Worm (Caenorhabditis elegans) whole organism, L4 larva: ENCODE results near the gene bus-12.

ENCODE experiments used
- ama-1 ChIP-seq: fragments of 150-350 bp; optimal IDR thresholded peaks from 2 replicates; lab custom pipeline; 2014; ENCODE audit warnings: inconsistent platforms, mixed read lengths
- ceh-28 ChIP-seq: fragments of 150-350 bp; optimal IDR thresholded peaks from 2 replicates; lab custom pipeline; 2014; ENCODE audit warnings: missing biosample characterization, missing genetic modification reagents, missing genetic modification characterization
- ces-1 ChIP-seq: fragments of 150-350 bp; sonication (generic microtip); optimal IDR thresholded peaks from 4 replicates; lab custom pipeline; 2014; ENCODE audit warnings: missing biosample characterization, missing genetic modification reagents, missing genetic modification characterization
- daf-19 ChIP-seq: fragments of 200-800 bp; sonication (Bioruptor generic); conservative IDR thresholded peaks from 2 replicates; pipeline ENCODE4 v1.3.6; 2022; ENCODE audit warnings: missing genetic modification characterization, missing compliant biosample characterization
- lim-7 ChIP-seq: fragments of 200-800 bp; sonication (Bioruptor generic); IDR thresholded peaks from 2 replicates; pipeline ENCODE4 v1.3.6; 2022; ENCODE audit warnings: missing genetic modification characterization, missing compliant biosample characterization
- lin-38 ChIP-seq: fragments of 200-800 bp; sonication (Bioruptor generic); IDR thresholded peaks from 2 replicates; pipeline ENCODE4 v1.3.6; 2022; ENCODE audit warnings: missing genetic modification reagents, missing genetic modification characterization, missing compliant biosample characterization
- mxl-3 ChIP-seq: fragments of 200-800 bp; sonication (Bioruptor generic); optimal IDR thresholded peaks from 2 replicates; lab custom pipeline; 2018; ENCODE audit warnings: mild to moderate bottlenecking, missing genetic modification characterization, missing compliant biosample characterization
- pqm-1 ChIP-seq: sonication (generic microtip); optimal IDR thresholded peaks from 2 replicates; lab custom pipeline; 2017; ENCODE audit warnings: missing biosample characterization, missing genetic modification characterization
- snpc-1.2 ChIP-seq: fragments of 200-800 bp; sonication (Bioruptor generic); IDR thresholded peaks from 2 replicates; pipeline ENCODE4 v1.3.6; 2022; ENCODE audit warnings: missing genetic modification reagents, missing genetic modification characterization, missing compliant biosample characterization

- no peak for TF ChIP-seq ces-1 (GFP tag; lab: Kevin White, UChicago)
- TF ChIP-seq daf-19 (GFP tag; lab: Robert Waterston, UW), result no peak
- TF ChIP-seq pqm-1, result no peak
- no peak for TF ChIP-seq mxl-3 (GFP tag; lab: Kevin White, UChicago)
- no peak for TF ChIP-seq ama-1
- TF ChIP-seq snpc-1.2 (GFP tag; lab: Robert Waterston, UW), result no peak
- TF ChIP-seq lin-38 (GFP tag; lab: Robert Waterston, UW), result no peak
- TF ChIP-seq lim-7 (GFP tag; lab: Robert Waterston, UW), result no peak
- no peak for TF ChIP-seq ceh-28
These were observed 5.8 kb downstream of the bus-12 start for ce11 chrIV:13261778-13262177.
